Worm (Caenorhabditis elegans): ENCODE results near the gene frg-1.

frg-1 gene

ce11 chrIII:13011927-13012326, 33.0 kb downstream of the frg-1 start:
- no peak for TF ChIP-seq ztf-23 (GFP tag; IDR thresholded peaks at IDR 0.05)
- TF ChIP-seq flt-1 (GFP tag; IDR thresholded peaks at IDR 0.05), result no peak
- TF ChIP-seq ref-1 (GFP tag; conservative IDR thresholded peaks at IDR 0.05), result no peak
- no peak for TF ChIP-seq cog-1 (tag; optimal IDR thresholded peaks at IDR 0.05)
- TF ChIP-seq klf-2 (GFP tag; conservative IDR thresholded peaks at IDR 0.05), result no peak
- no peak for TF ChIP-seq ztf-29 (GFP tag; IDR thresholded peaks at IDR 0.05)
- no peak for TF ChIP-seq T22C8.4 (GFP tag; IDR thresholded peaks at IDR 0.05)
- TF ChIP-seq tab-1 (GFP tag; IDR thresholded peaks at IDR 0.05), result no peak
- TF ChIP-seq med-1 (GFP tag; optimal IDR thresholded peaks at IDR 0.05; ENCODE audit: insufficient read depth), result no peak

ce11 chrIII:13013912-13014311, 35.0 kb downstream of the frg-1 start:
- no peak for TF ChIP-seq T22C8.4 (GFP tag; IDR thresholded peaks at IDR 0.05)
- TF ChIP-seq ztf-29 (GFP tag; IDR thresholded peaks at IDR 0.05), result no peak
- no peak for TF ChIP-seq med-1 (GFP tag; optimal IDR thresholded peaks at IDR 0.05; ENCODE audit: insufficient read depth)
- TF ChIP-seq tab-1 (GFP tag; IDR thresholded peaks at IDR 0.05), result no peak
- TF ChIP-seq klf-2 (GFP tag; conservative IDR thresholded peaks at IDR 0.05), result no peak
- no peak for TF ChIP-seq ztf-23 (GFP tag; IDR thresholded peaks at IDR 0.05)
- TF ChIP-seq flt-1 (GFP tag; IDR thresholded peaks at IDR 0.05), result no peak
- no peak for TF ChIP-seq ref-1 (GFP tag; conservative IDR thresholded peaks at IDR 0.05)
- TF ChIP-seq cog-1 (tag; optimal IDR thresholded peaks at IDR 0.05), result no peak

- TF ChIP-seq ref-1 (GFP tag; conservative IDR thresholded peaks at IDR 0.05) (no peak), flt-1 (GFP tag; IDR thresholded peaks at IDR 0.05) (no peak), klf-2 (GFP tag; conservative IDR thresholded peaks at IDR 0.05) (no peak), cog-1 (tag; optimal IDR thresholded peaks at IDR 0.05) (no peak), tab-1 (GFP tag; IDR thresholded peaks at IDR 0.05) (no peak), ztf-23 (GFP tag; IDR thresholded peaks at IDR 0.05) (no peak), ztf-29 (GFP tag; IDR thresholded peaks at IDR 0.05) (no peak), T22C8.4 (GFP tag; IDR thresholded peaks at IDR 0.05) (no peak), med-1 (GFP tag; optimal IDR thresholded peaks at IDR 0.05; ENCODE audit: insufficient read depth) (no peak)
These were observed 36.9 kb downstream of the frg-1 start for ce11 chrIII:13015754-13016317.

ce11 chrIII:13018619-13019018, 39.7 kb downstream of the frg-1 start, which contains the start of gene col-98:
col-98 (plus strand) TSS chrIII:13019008.
- TF ChIP-seq ref-1 (GFP tag; conservative IDR thresholded peaks at IDR 0.05), result no peak
- no peak for TF ChIP-seq med-1 (GFP tag; optimal IDR thresholded peaks at IDR 0.05; ENCODE audit: insufficient read depth)
- TF ChIP-seq cog-1 (tag; optimal IDR thresholded peaks at IDR 0.05), result no peak
- TF ChIP-seq flt-1 (GFP tag; IDR thresholded peaks at IDR 0.05), result no peak
- TF ChIP-seq ztf-23 (GFP tag; IDR thresholded peaks at IDR 0.05), result no peak
- TF ChIP-seq ztf-29 (GFP tag; IDR thresholded peaks at IDR 0.05), result no peak
- TF ChIP-seq klf-2 (GFP tag; conservative IDR thresholded peaks at IDR 0.05), result no peak

ce11 chrIII:13019547-13020098, 40.7 kb downstream of the frg-1 start:
- TF ChIP-seq T22C8.4 (GFP tag; IDR thresholded peaks at IDR 0.05) (no peak), ztf-23 (GFP tag; IDR thresholded peaks at IDR 0.05) (no peak), tab-1 (GFP tag; IDR thresholded peaks at IDR 0.05) (no peak), med-1 (GFP tag; optimal IDR thresholded peaks at IDR 0.05; ENCODE audit: insufficient read depth) (no peak), ztf-29 (GFP tag; IDR thresholded peaks at IDR 0.05) (no peak), cog-1 (tag; optimal IDR thresholded peaks at IDR 0.05) (no peak), flt-1 (GFP tag; IDR thresholded peaks at IDR 0.05) (no peak), klf-2 (GFP tag; conservative IDR thresholded peaks at IDR 0.05) (no peak), ref-1 (GFP tag; conservative IDR thresholded peaks at IDR 0.05) (no peak)

ce11 chrIII:13020741-13021140, 41.8 kb downstream of the frg-1 start, which contains the start of gene cyp-13A11:
cyp-13A11 (plus strand) TSS chrIII:13021006.
- TF ChIP-seq klf-2 (GFP tag; conservative IDR thresholded peaks at IDR 0.05) (no peak), ref-1 (GFP tag; conservative IDR thresholded peaks at IDR 0.05) (no peak), T22C8.4 (GFP tag; IDR thresholded peaks at IDR 0.05) (no peak), cog-1 (tag; optimal IDR thresholded peaks at IDR 0.05) (no peak), tab-1 (GFP tag; IDR thresholded peaks at IDR 0.05) (no peak), flt-1 (GFP tag; IDR thresholded peaks at IDR 0.05) (no peak), ztf-23 (GFP tag; IDR thresholded peaks at IDR 0.05) (no peak), ztf-29 (GFP tag; IDR thresholded peaks at IDR 0.05) (no peak), med-1 (GFP tag; optimal IDR thresholded peaks at IDR 0.05; ENCODE audit: insufficient read depth) (no peak)

ce11 chrIII:13024281-13024680, 45.3 kb downstream of the frg-1 start, which contains the start of gene cyp-13A12:
cyp-13A12 (plus strand) TSS chrIII:13024547.
- TF ChIP-seq ref-1 (GFP tag; conservative IDR thresholded peaks at IDR 0.05), result no peak
- TF ChIP-seq flt-1 (GFP tag; IDR thresholded peaks at IDR 0.05), result no peak
- no peak for TF ChIP-seq ztf-23 (GFP tag; IDR thresholded peaks at IDR 0.05)
- TF ChIP-seq ztf-29 (GFP tag; IDR thresholded peaks at IDR 0.05), result no peak
- no peak for TF ChIP-seq cog-1 (tag; optimal IDR thresholded peaks at IDR 0.05)
- TF ChIP-seq med-1 (GFP tag; optimal IDR thresholded peaks at IDR 0.05; ENCODE audit: insufficient read depth), result no peak
- no peak for TF ChIP-seq klf-2 (GFP tag; conservative IDR thresholded peaks at IDR 0.05)
- no peak for TF ChIP-seq tab-1 (GFP tag; IDR thresholded peaks at IDR 0.05)
- no peak for TF ChIP-seq T22C8.4 (GFP tag; IDR thresholded peaks at IDR 0.05)

- no peak for TF ChIP-seq ztf-29 (GFP tag; IDR thresholded peaks at IDR 0.05)
- no peak for TF ChIP-seq med-1 (GFP tag; optimal IDR thresholded peaks at IDR 0.05; ENCODE audit: insufficient read depth)
- no peak for TF ChIP-seq klf-2 (GFP tag; conservative IDR thresholded peaks at IDR 0.05)
- TF ChIP-seq cog-1 (tag; optimal IDR thresholded peaks at IDR 0.05), result no peak
- no peak for TF ChIP-seq T22C8.4 (GFP tag; IDR thresholded peaks at IDR 0.05)
- TF ChIP-seq ref-1 (GFP tag; conservative IDR thresholded peaks at IDR 0.05), result no peak
- no peak for TF ChIP-seq tab-1 (GFP tag; IDR thresholded peaks at IDR 0.05)
- no peak for TF ChIP-seq ztf-23 (GFP tag; IDR thresholded peaks at IDR 0.05)
- no peak for TF ChIP-seq flt-1 (GFP tag; IDR thresholded peaks at IDR 0.05)
These were observed 49.0 kb downstream of the frg-1 start for ce11 chrIII:13027949-13028348.

- TF ChIP-seq flt-1 (GFP tag; IDR thresholded peaks at IDR 0.05), result no peak
- TF ChIP-seq cog-1 (tag; optimal IDR thresholded peaks at IDR 0.05), result no peak
- no peak for TF ChIP-seq klf-2 (GFP tag; conservative IDR thresholded peaks at IDR 0.05)
- no peak for TF ChIP-seq T22C8.4 (GFP tag; IDR thresholded peaks at IDR 0.05)
- TF ChIP-seq ztf-23 (GFP tag; IDR thresholded peaks at IDR 0.05), result no peak
- no peak for TF ChIP-seq ztf-29 (GFP tag; IDR thresholded peaks at IDR 0.05)
- TF ChIP-seq ref-1 (GFP tag; conservative IDR thresholded peaks at IDR 0.05), result no peak
- no peak for TF ChIP-seq tab-1 (GFP tag; IDR thresholded peaks at IDR 0.05)
- TF ChIP-seq med-1 (GFP tag; optimal IDR thresholded peaks at IDR 0.05; ENCODE audit: insufficient read depth), result no peak
These were observed 50.6 kb downstream of the frg-1 start, which contains the start of gene F14F7.4 for ce11 chrIII:13029608-13030007. F14F7.4 (minus strand) TSS chrIII:13029708.

All from whole organism, midembryonic.